Worm (Caenorhabditis elegans) whole organism, L4 larva: ENCODE measurements around the gene ceh-23.
A peak's percentile ranks its signal among the peaks of the same experiment; 100 is the strongest.

Source experiments
- D1046.2 ChIP-seq: fragments of 200-800 bp; sonication (Bioruptor generic); IDR thresholded peaks from 2 replicates; pipeline ENCODE4 v1.3.6; 2022; ENCODE audit warnings: missing genetic modification characterization, missing compliant biosample characterization
- F10B5.3 ChIP-seq: sonication (generic microtip); optimal IDR thresholded peaks from 2 replicates; lab custom pipeline; 2016; ENCODE audit warnings: mild to moderate bottlenecking, missing genetic modification characterization, missing compliant biosample characterization
- F26F4.8 ChIP-seq: fragments of 200-800 bp; sonication (Bioruptor generic); conservative IDR thresholded peaks from 2 replicates; pipeline ENCODE4 v1.3.6; 2022; ENCODE audit warnings: missing genetic modification characterization, missing compliant biosample characterization
- F44E2.7 ChIP-seq: fragments of 200-800 bp; sonication (Bioruptor generic); IDR thresholded peaks from 2 replicates; pipeline ENCODE4 v2.1.2; 2022; ENCODE audit warnings: missing genetic modification characterization, missing compliant biosample characterization
- F49E8.2 ChIP-seq: sonication (generic microtip); optimal IDR thresholded peaks from 2 replicates; lab custom pipeline; 2016; ENCODE audit warnings: missing compliant biosample characterization, mild to moderate bottlenecking, missing genetic modification characterization, borderline replicate concordance
- T20F7.1 ChIP-seq: fragments of 200-800 bp; sonication (Bioruptor generic); optimal IDR thresholded peaks from 2 replicates; lab custom pipeline; 2018; ENCODE audit warnings: mild to moderate bottlenecking, missing genetic modification characterization, missing compliant biosample characterization
- T26A8.4 ChIP-seq: fragments of 200-800 bp; sonication (Bioruptor generic); IDR thresholded peaks from 2 replicates; pipeline ENCODE4 v1.3.6; 2022; ENCODE audit warnings: missing genetic modification characterization, missing compliant biosample characterization
- Y105C5A.15 ChIP-seq: fragments of 200-800 bp; sonication (Bioruptor generic); IDR thresholded peaks from 2 replicates; pipeline ENCODE4 v1.3.6; 2022; ENCODE audit warnings: missing genetic modification characterization, missing compliant biosample characterization
- Y48G9A.11 ChIP-seq: fragments of 200-800 bp; sonication (Bioruptor generic); IDR thresholded peaks from 2 replicates; pipeline ENCODE4 v1.3.6; 2022; ENCODE audit warnings: missing genetic modification reagents, missing genetic modification characterization, missing compliant biosample characterization
- aha-1 ChIP-seq: fragments of 150-350 bp; peaks from one replicate; lab custom pipeline; 2014; ENCODE audit warnings: missing biosample characterization, missing genetic modification characterization
- attf-4 ChIP-seq: sonication (generic microtip); optimal IDR thresholded peaks from 3 replicates; lab custom pipeline; 2017; ENCODE audit warnings: missing biosample characterization, missing genetic modification characterization
- ceh-20 ChIP-seq: fragments of 200-800 bp; sonication (Bioruptor generic); IDR thresholded peaks from 2 replicates; pipeline ENCODE4 v1.3.6; 2022; ENCODE audit warnings: missing genetic modification reagents, missing genetic modification characterization, missing compliant biosample characterization
- ceh-44 ChIP-seq: fragments of 200-800 bp; sonication (Bioruptor generic); IDR thresholded peaks from 2 replicates; pipeline ENCODE4 v1.3.6; 2022; ENCODE audit warnings: missing genetic modification reagents, missing genetic modification characterization, missing compliant biosample characterization
- ceh-62 ChIP-seq: sonication (generic microtip); optimal IDR thresholded peaks from 2 replicates; lab custom pipeline; 2017; ENCODE audit warnings: missing biosample characterization, missing genetic modification characterization
- ceh-82 ChIP-seq: sonication (generic microtip); optimal IDR thresholded peaks from 2 replicates; lab custom pipeline; 2017; ENCODE audit warnings: missing biosample characterization, missing genetic modification characterization
- ces-1 ChIP-seq: fragments of 150-350 bp; sonication (generic microtip); optimal IDR thresholded peaks from 4 replicates; lab custom pipeline; 2014; ENCODE audit warnings: missing biosample characterization, missing genetic modification reagents, missing genetic modification characterization
- daf-16 ChIP-seq, 3 experiments: sonication (generic microtip); optimal IDR thresholded peaks; 2 replicates each; lab custom pipeline; 2016 to 2017; ENCODE audit warnings: missing genetic modification characterization in 3 of 3, missing genetic modification reagents in 3 of 3, mild to moderate bottlenecking in 2 of 3, missing compliant biosample characterization in 2 of 3, missing biosample characterization in 1 of 3, moderate library complexity in 1 of 3
- daf-19 ChIP-seq: fragments of 200-800 bp; sonication (Bioruptor generic); conservative IDR thresholded peaks from 2 replicates; pipeline ENCODE4 v1.3.6; 2022; ENCODE audit warnings: missing genetic modification characterization, missing compliant biosample characterization
- daf-8 ChIP-seq: fragments of 200-800 bp; sonication (Bioruptor generic); IDR thresholded peaks from 2 replicates; pipeline ENCODE4 v1.3.6; 2022; ENCODE audit warnings: missing genetic modification characterization, missing compliant biosample characterization
- dmd-9 ChIP-seq: fragments of 200-800 bp; sonication (Bioruptor generic); IDR thresholded peaks from 2 replicates; pipeline ENCODE4 v1.3.6; 2022; ENCODE audit warnings: missing genetic modification reagents, missing genetic modification characterization, missing compliant biosample characterization
- dpl-1 ChIP-seq: fragments of 150-350 bp; optimal IDR thresholded peaks from 2 replicates; lab custom pipeline; 2014; ENCODE audit warnings: missing biosample characterization, missing genetic modification reagents, missing genetic modification characterization
- egl-43 ChIP-seq: fragments of 200-800 bp; sonication (Bioruptor generic); IDR thresholded peaks from 2 replicates; pipeline ENCODE4 v1.3.6; 2022; ENCODE audit warnings: missing genetic modification reagents, missing genetic modification characterization, missing compliant biosample characterization
- fkh-10 ChIP-seq: fragments of 150-350 bp; optimal IDR thresholded peaks from 2 replicates; lab custom pipeline; 2014; ENCODE audit warnings: missing biosample characterization, missing genetic modification reagents, missing genetic modification characterization
- hif-1 ChIP-seq, 2 experiments: sonication (generic microtip); optimal IDR thresholded peaks; 2 replicates each; lab custom pipeline; 2016 to 2017; ENCODE audit warnings: missing compliant biosample characterization in 2 of 2, missing genetic modification characterization in 2 of 2, missing genetic modification reagents in 2 of 2, missing genotype in 2 of 2, mild to moderate bottlenecking in 1 of 2
- hlh-11 ChIP-seq: fragments of 200-800 bp; sonication (Bioruptor generic); optimal IDR thresholded peaks from 2 replicates; lab custom pipeline; 2018; ENCODE audit warnings: mild to moderate bottlenecking, missing genetic modification characterization, missing compliant biosample characterization
- lim-7 ChIP-seq: fragments of 200-800 bp; sonication (Bioruptor generic); IDR thresholded peaks from 2 replicates; pipeline ENCODE4 v1.3.6; 2022; ENCODE audit warnings: missing genetic modification characterization, missing compliant biosample characterization
- lin-15B ChIP-seq: fragments of 150-350 bp; sonication (generic microtip); optimal IDR thresholded peaks from 3 replicates; lab custom pipeline; 2014; ENCODE audit warnings: missing biosample characterization, missing genetic modification characterization
- lin-29 ChIP-seq: fragments of 200-800 bp; sonication (Bioruptor generic); IDR thresholded peaks from 2 replicates; pipeline ENCODE4 v1.3.6; 2022; ENCODE audit warnings: missing genetic modification reagents, missing genetic modification characterization, missing compliant biosample characterization
- lin-39 ChIP-seq: fragments of 150-350 bp; optimal IDR thresholded peaks from 2 replicates; lab custom pipeline; 2014; ENCODE audit warnings: missing biosample characterization, missing genetic modification reagents, missing genetic modification characterization
- lsy-2 ChIP-seq, 2 experiments: fragments of 150-350 bp in 1 of 2; sonication (generic microtip) in 1 of 2; optimal IDR thresholded peaks; 2 replicates each; lab custom pipeline; 2014 to 2017; ENCODE audit warnings: missing biosample characterization in 2 of 2, missing genetic modification characterization in 2 of 2
- madf-5 ChIP-seq, 2 experiments: fragments of 200-800 bp; sonication (Bioruptor generic); IDR thresholded peaks; 2 replicates each; pipeline ENCODE4 v1.3.6; 2022; ENCODE audit warnings: missing compliant biosample characterization in 2 of 2, missing genetic modification characterization in 2 of 2
- mes-2 ChIP-seq: sonication (generic microtip); optimal IDR thresholded peaks from 2 replicates; lab custom pipeline; 2016; ENCODE audit warnings: missing genotype, mild to moderate bottlenecking, missing genetic modification characterization, missing compliant biosample characterization; ENCODE audit not compliant: poor library complexity, severe bottlenecking
- mxl-3 ChIP-seq: fragments of 200-800 bp; sonication (Bioruptor generic); optimal IDR thresholded peaks from 2 replicates; lab custom pipeline; 2018; ENCODE audit warnings: mild to moderate bottlenecking, missing genetic modification characterization, missing compliant biosample characterization
- nhr-10 ChIP-seq: fragments of 150-350 bp; optimal IDR thresholded peaks from 2 replicates; lab custom pipeline; 2014; ENCODE audit warnings: missing biosample characterization, missing genetic modification characterization
- nhr-237 ChIP-seq: sonication (generic microtip); optimal IDR thresholded peaks from 2 replicates; lab custom pipeline; 2017; ENCODE audit warnings: missing biosample characterization, missing genetic modification characterization
- nhr-6 ChIP-seq: fragments of 150-350 bp; optimal IDR thresholded peaks from 2 replicates; lab custom pipeline; 2014; ENCODE audit warnings: missing biosample characterization, missing genetic modification characterization
- nhr-77 ChIP-seq: fragments of 150-350 bp; optimal IDR thresholded peaks from 2 replicates; lab custom pipeline; 2014; ENCODE audit warnings: missing biosample characterization, missing genetic modification characterization
- pha-4 ChIP-seq, 2 experiments: fragments of 150-350 bp in 1 of 2; fragments of 200-800 bp in 1 of 2; sonication (Bioruptor generic) in 1 of 2; IDR thresholded peaks in 1 of 2; optimal IDR thresholded peaks in 1 of 2; 2 replicates each; pipeline versions ENCODE4 v1.3.6 to Lab custom; 2014 to 2022; ENCODE audit warnings: missing genetic modification characterization in 2 of 2, missing genetic modification reagents in 2 of 2, missing biosample characterization in 1 of 2, missing compliant biosample characterization in 1 of 2
- rbr-2 ChIP-seq: sonication (generic microtip); optimal IDR thresholded peaks from 2 replicates; lab custom pipeline; 2016; ENCODE audit warnings: missing genotype, missing genetic modification characterization, missing compliant biosample characterization
- saeg-2 ChIP-seq: fragments of 200-800 bp; sonication (Bioruptor generic); IDR thresholded peaks from 2 replicates; pipeline ENCODE4 v1.3.6; 2022; ENCODE audit warnings: missing genetic modification reagents, missing genetic modification characterization, missing compliant biosample characterization
- sdz-12 ChIP-seq: fragments of 200-800 bp; sonication (Bioruptor generic); optimal IDR thresholded peaks from 2 replicates; lab custom pipeline; 2018; ENCODE audit warnings: mild to moderate bottlenecking, missing genetic modification characterization, missing compliant biosample characterization
- spr-3 ChIP-seq: fragments of 200-800 bp; sonication (Bioruptor generic); optimal IDR thresholded peaks from 2 replicates; lab custom pipeline; 2018; ENCODE audit warnings: mild to moderate bottlenecking, missing genetic modification characterization, missing compliant biosample characterization
- tag-97 ChIP-seq: fragments of 200-800 bp; sonication (Bioruptor generic); IDR thresholded peaks from 2 replicates; pipeline ENCODE4 v1.3.6; 2022; ENCODE audit warnings: missing genetic modification characterization, missing compliant biosample characterization
- tra-1 ChIP-seq: fragments of 200-800 bp; sonication (Bioruptor generic); IDR thresholded peaks from 2 replicates; pipeline ENCODE4 v1.3.6; 2022; ENCODE audit warnings: missing genetic modification reagents, missing genetic modification characterization, missing compliant biosample characterization
- unc-39 ChIP-seq: sonication (generic microtip); optimal IDR thresholded peaks from 2 replicates; lab custom pipeline; 2017; ENCODE audit warnings: missing biosample characterization, missing genetic modification characterization
- vab-7 ChIP-seq: fragments of 200-800 bp; sonication (Bioruptor generic); IDR thresholded peaks from 2 replicates; pipeline ENCODE4 v1.3.6; 2022; ENCODE audit warnings: missing genetic modification reagents, missing genetic modification characterization, missing compliant biosample characterization
- zfp-3 ChIP-seq: fragments of 200-800 bp; sonication (Bioruptor generic); conservative IDR thresholded peaks from 2 replicates; pipeline ENCODE4 v1.3.6; 2022; ENCODE audit warnings: missing genetic modification reagents, missing genetic modification characterization, missing compliant biosample characterization
- zip-11 ChIP-seq: fragments of 200-800 bp; sonication (Bioruptor generic); IDR thresholded peaks from 2 replicates; pipeline ENCODE4 v1.3.6; 2022; ENCODE audit warnings: missing genetic modification characterization, missing compliant biosample characterization

The ceh-23 gene

ce11 chrIII:7854494-7855184 lies 15.2 kb downstream of the ceh-23 start, which contains the start of gene rpl-35 (continued):
- peak; percentile 99 for TF ChIP-seq vab-7 (GFP tag; lab: Robert Waterston, UW)
- peak; percentile 85; the same call in 1 of the 2 replicates for TF ChIP-seq daf-8 (GFP tag; lab: Robert Waterston, UW)
- TF ChIP-seq F26F4.8 (GFP tag; lab: Robert Waterston, UW): no peak
- TF ChIP-seq unc-39: no peak
- TF ChIP-seq tag-97 (GFP tag; lab: Robert Waterston, UW): peak; percentile 93; the same call in 1 of the 2 replicates
- peak; percentile 100 for TF ChIP-seq mes-2
- peak; percentile 99 for TF ChIP-seq nhr-77 (tag; lab: Kevin White, UChicago)
- peak; percentile 97 for TF ChIP-seq saeg-2 (GFP tag; lab: Robert Waterston, UW)
- TF ChIP-seq egl-43: peak; percentile 99
- TF ChIP-seq daf-16 (GFP tag; optimal IDR thresholded peaks at IDR 0.05; lab: Kevin White, UChicago): peak; percentile 92 to 97
- TF ChIP-seq daf-16 (tag; optimal IDR thresholded peaks at IDR 0.05; lab: Kevin White, UChicago): peak; percentile 92
- peak; percentile 99 for TF ChIP-seq rbr-2 (tag; lab: Kevin White, UChicago)
- peak; percentile 100 for TF ChIP-seq tra-1 (GFP tag; lab: Robert Waterston, UW)
- peak; percentile 97 for TF ChIP-seq nhr-10 (tag; lab: Kevin White, UChicago)
- TF ChIP-seq D1046.2 (GFP tag; lab: Robert Waterston, UW): peak; percentile 98
- TF ChIP-seq lim-7: peak; percentile 86
- TF ChIP-seq T26A8.4 (GFP tag; lab: Robert Waterston, UW): peak; percentile 99
- peak; percentile 56 for TF ChIP-seq ceh-82 (tag; lab: Kevin White, UChicago)
- peak; percentile 98 for TF ChIP-seq mxl-3 (GFP tag; lab: Kevin White, UChicago)
- TF ChIP-seq attf-4 (tag; lab: Kevin White, UChicago): peak; percentile 64
- no peak for TF ChIP-seq ceh-62 (tag; lab: Kevin White, UChicago)
- TF ChIP-seq fkh-10: peak; percentile 99
- peak; percentile 97 for TF ChIP-seq ces-1 (GFP tag; lab: Kevin White, UChicago)
- TF ChIP-seq zip-11 (GFP tag; lab: Robert Waterston, UW): peak; percentile 86; the same call in 1 of the 2 replicates
- peak; percentile 93 for TF ChIP-seq F10B5.3 (tag; lab: Kevin White, UChicago)
- TF ChIP-seq madf-5 (GFP tag; IDR thresholded peaks at IDR 0.05; lab: Robert Waterston, UW): peak; percentile 95 to 97
- peak; percentile 92 for TF ChIP-seq lin-39 (tag; lab: Kevin White, UChicago)
- peak; percentile 99 for TF ChIP-seq lsy-2 (tag; optimal IDR thresholded peaks at IDR 0.05; lab: Kevin White, UChicago)
- TF ChIP-seq daf-19 (GFP tag; lab: Robert Waterston, UW): peak; percentile 99
- TF ChIP-seq T20F7.1 (GFP tag; lab: Kevin White, UChicago): peak; percentile 99
- peak; percentile 99 for TF ChIP-seq hlh-11 (tag; lab: Kevin White, UChicago)
- TF ChIP-seq zfp-3 (GFP tag; lab: Robert Waterston, UW): peak; percentile 99
- peak; percentile 92 to 96 for TF ChIP-seq hif-1 (tag; optimal IDR thresholded peaks at IDR 0.05; lab: Kevin White, UChicago)
- TF ChIP-seq Y48G9A.11 (GFP tag; lab: Robert Waterston, UW): peak; percentile 98
- peak; percentile 100 for TF ChIP-seq dpl-1 (GFP tag; lab: Kevin White, UChicago)
- peak; percentile 88 for TF ChIP-seq ceh-44 (GFP tag; lab: Robert Waterston, UW)
- TF ChIP-seq lin-15B (tag; lab: Kevin White, UChicago): peak; percentile 98
- TF ChIP-seq F44E2.7 (GFP tag; lab: Robert Waterston, UW): peak; percentile 96

- TF ChIP-seq nhr-6 (tag; lab: Kevin White, UChicago) (no peak), pha-4 (GFP tag; IDR thresholded peaks at IDR 0.05; lab: Robert Waterston, UW) (peak; percentile 20; the same call in 1 of the 2 replicates), pha-4 (tag; optimal IDR thresholded peaks at IDR 0.05; lab: Kevin White, UChicago) (no peak), spr-3 (GFP tag; lab: Kevin White, UChicago) (no peak), mes-2 (no peak), lin-15B (tag; lab: Kevin White, UChicago) (no peak), aha-1 (tag; lab: Kevin White, UChicago) (peak; percentile 53), nhr-237 (tag; lab: Kevin White, UChicago) (no peak), F44E2.7 (GFP tag; lab: Robert Waterston, UW) (no peak), lim-7 (no peak), T26A8.4 (GFP tag; lab: Robert Waterston, UW) (no peak), dmd-9 (GFP tag; lab: Robert Waterston, UW) (no peak), lin-29 (GFP tag; lab: Robert Waterston, UW) (no peak), sdz-12 (no peak), F49E8.2 (peak; percentile 33), ceh-44 (GFP tag; lab: Robert Waterston, UW) (no peak), ceh-20 (GFP tag; lab: Robert Waterston, UW) (no peak), Y105C5A.15 (GFP tag; lab: Robert Waterston, UW) (0 out of 2 replicates have a peak, but pooled peaks have one; percentile 6)
Observed at ce11 chrIII:7855468-7855867, 16.1 kb downstream of the ceh-23 start.
